Fruit fly (Drosophila melanogaster): ENCODE results near the gene CG43938.

- no peak for TF ChIP-seq h (optimal IDR thresholded peaks at IDR 0.05)
- no peak for TF ChIP-seq ttk (optimal IDR thresholded peaks at IDR 0.05)
Observed at dm6 chr3L:21108454-21108853, 13.0 kb upstream of the CG43938 start.
